Worm (Caenorhabditis elegans) whole organism, young adult: ENCODE data around the gene gcy-33.
A peak's percentile ranks its signal among the peaks of the same experiment; 100 is the strongest.

Experiments
- D2030.7 ChIP-seq: fragments of 200-800 bp; sonication (Bioruptor generic); IDR thresholded peaks from 2 replicates; pipeline ENCODE4 v1.3.6; 2022; ENCODE audit warnings: missing genetic modification reagents, missing genetic modification characterization, missing compliant biosample characterization
- F33H1.4 ChIP-seq: fragments of 200-800 bp; sonication (Bioruptor generic); IDR thresholded peaks from 2 replicates; pipeline ENCODE4 v1.3.6; 2022; ENCODE audit warnings: missing genetic modification reagents, missing genetic modification characterization, missing compliant biosample characterization
- F37B4.10 ChIP-seq: fragments of 200-800 bp; sonication (Bioruptor generic); IDR thresholded peaks from 2 replicates; pipeline ENCODE4 v1.3.6; 2022; ENCODE audit warnings: missing genetic modification characterization, missing compliant biosample characterization
- F39B2.1 ChIP-seq: fragments of 200-800 bp; sonication (Bioruptor generic); IDR thresholded peaks from 2 replicates; pipeline ENCODE4 v1.3.6; 2022; ENCODE audit warnings: missing genetic modification reagents, missing genetic modification characterization, missing compliant biosample characterization
- T26A5.8 ChIP-seq: sonication (generic microtip); optimal IDR thresholded peaks from 2 replicates; lab custom pipeline; 2016; ENCODE audit warnings: missing genetic modification characterization, missing compliant biosample characterization
- Y56A3A.18 ChIP-seq: fragments of 200-800 bp; sonication (Bioruptor generic); IDR thresholded peaks from 2 replicates; pipeline ENCODE4 v1.3.6; 2022; ENCODE audit warnings: missing genetic modification reagents, missing genetic modification characterization, missing compliant biosample characterization
- attf-3 ChIP-seq: fragments of 200-800 bp; sonication (Bioruptor generic); conservative IDR thresholded peaks from 2 replicates; pipeline ENCODE4 v1.3.6; 2022; ENCODE audit warnings: missing genetic modification reagents, missing genetic modification characterization, missing compliant biosample characterization
- attf-5 ChIP-seq: fragments of 200-800 bp; sonication (Bioruptor generic); optimal IDR thresholded peaks from 2 replicates; lab custom pipeline; 2018; ENCODE audit warnings: mild to moderate bottlenecking, missing genetic modification characterization, missing compliant biosample characterization
- attf-6 ChIP-seq: fragments of 200-800 bp; sonication (Bioruptor generic); IDR thresholded peaks from 2 replicates; pipeline ENCODE4 v1.3.6; 2022; ENCODE audit warnings: missing genetic modification reagents, missing genetic modification characterization, missing compliant biosample characterization
- bed-1 ChIP-seq: fragments of 200-800 bp; sonication (Bioruptor generic); IDR thresholded peaks from 2 replicates; pipeline ENCODE4 v1.3.6; 2022; ENCODE audit warnings: missing genetic modification reagents, missing genetic modification characterization, missing compliant biosample characterization
- bed-2 ChIP-seq: fragments of 200-800 bp; sonication (Bioruptor generic); IDR thresholded peaks from 2 replicates; pipeline ENCODE4 v1.3.6; 2022; ENCODE audit warnings: missing genetic modification reagents, missing genetic modification characterization, missing compliant biosample characterization
- cebp-1 ChIP-seq, 2 experiments: fragments of 200-800 bp in 1 of 2; sonication (Bioruptor generic) in 1 of 2; sonication (generic microtip) in 1 of 2; IDR thresholded peaks in 1 of 2; optimal IDR thresholded peaks in 1 of 2; 2 replicates each; pipeline versions ENCODE4 v1.3.6 to Lab custom; 2017 to 2022; ENCODE audit warnings: missing compliant biosample characterization in 2 of 2, missing genetic modification characterization in 2 of 2, mild to moderate bottlenecking in 1 of 2, missing genetic modification reagents in 1 of 2, moderate library complexity in 1 of 2
- ceh-100 ChIP-seq: fragments of 200-800 bp; sonication (Bioruptor generic); IDR thresholded peaks from 2 replicates; pipeline ENCODE4 v1.3.6; 2022; ENCODE audit warnings: missing genetic modification reagents, missing genetic modification characterization, missing compliant biosample characterization
- ceh-79 ChIP-seq: sonication (generic microtip); optimal IDR thresholded peaks from 2 replicates; lab custom pipeline; 2017; ENCODE audit warnings: mild to moderate bottlenecking, missing genetic modification characterization, missing compliant biosample characterization
- chd-7 ChIP-seq: sonication (generic microtip); optimal IDR thresholded peaks from 2 replicates; lab custom pipeline; 2016; ENCODE audit warnings: mild to moderate bottlenecking, missing genetic modification characterization, moderate library complexity, missing compliant biosample characterization
- die-1 ChIP-seq: sonication (generic microtip); optimal IDR thresholded peaks from 2 replicates; lab custom pipeline; 2016; ENCODE audit warnings: missing genotype, mild to moderate bottlenecking, missing genetic modification characterization, missing compliant biosample characterization
- dpff-1 ChIP-seq: sonication (generic microtip); optimal IDR thresholded peaks from 2 replicates; lab custom pipeline; 2017; ENCODE audit warnings: mild to moderate bottlenecking, missing genetic modification characterization, missing compliant biosample characterization
- dpl-1 ChIP-seq: fragments of 150-350 bp; optimal IDR thresholded peaks from 2 replicates; lab custom pipeline; 2014; ENCODE audit warnings: missing biosample characterization, missing genetic modification reagents, missing genetic modification characterization
- efl-1 ChIP-seq: fragments of 150-350 bp; optimal IDR thresholded peaks from 2 replicates; lab custom pipeline; 2014; ENCODE audit warnings: missing biosample characterization, missing genetic modification reagents, missing genetic modification characterization
- egrh-3 ChIP-seq: fragments of 200-800 bp; sonication (Bioruptor generic); IDR thresholded peaks from 2 replicates; pipeline ENCODE4 v1.3.6; 2022; ENCODE audit warnings: missing genetic modification reagents, missing genetic modification characterization, missing compliant biosample characterization
- gei-17 ChIP-seq: fragments of 200-800 bp; sonication (Bioruptor generic); optimal IDR thresholded peaks from 2 replicates; lab custom pipeline; 2018; ENCODE audit warnings: mild to moderate bottlenecking, missing genetic modification characterization, missing compliant biosample characterization
- hlh-12 ChIP-seq: sonication (generic microtip); optimal IDR thresholded peaks from 2 replicates; lab custom pipeline; 2016; ENCODE audit warnings: missing genetic modification characterization, missing compliant biosample characterization
- let-526 ChIP-seq: fragments of 200-800 bp; sonication (Bioruptor generic); IDR thresholded peaks from 2 replicates; pipeline ENCODE4 v1.3.6; 2022; ENCODE audit warnings: missing genetic modification reagents, missing genetic modification characterization, missing compliant biosample characterization
- lin-35 ChIP-seq, 3 experiments: fragments of 150-350 bp in 2 of 3; sonication (generic microtip) in 1 of 3; optimal IDR thresholded peaks; 2 replicates each; lab custom pipeline; 2014 to 2018; ENCODE audit warnings: missing biosample characterization in 3 of 3, missing genetic modification characterization in 3 of 3, missing genetic modification reagents in 3 of 3
- lin-40 ChIP-seq: sonication (generic microtip); optimal IDR thresholded peaks from 2 replicates; lab custom pipeline; 2016; ENCODE audit warnings: missing genetic modification characterization, mild to moderate bottlenecking, missing compliant biosample characterization, missing genotype, missing genetic modification reagents
- lir-1 ChIP-seq: fragments of 200-800 bp; sonication (Bioruptor generic); conservative IDR thresholded peaks from 2 replicates; pipeline ENCODE4 v1.3.6; 2022; ENCODE audit warnings: missing genetic modification reagents, missing genetic modification characterization, missing compliant biosample characterization
- lsy-27 ChIP-seq: sonication (generic microtip); optimal IDR thresholded peaks from 2 replicates; lab custom pipeline; 2017; ENCODE audit warnings: missing genetic modification characterization, mild to moderate bottlenecking, missing compliant biosample characterization, antibody characterized with exemption, missing genotype, borderline replicate concordance; ENCODE audit not compliant: insufficient read depth
- madf-10 ChIP-seq: sonication (generic microtip); optimal IDR thresholded peaks from 2 replicates; lab custom pipeline; 2016; ENCODE audit warnings: mild to moderate bottlenecking, missing genetic modification characterization, missing compliant biosample characterization
- madf-3 ChIP-seq: fragments of 200-800 bp; sonication (Bioruptor generic); IDR thresholded peaks from 2 replicates; pipeline ENCODE4 v1.3.6; 2022; ENCODE audit warnings: missing genetic modification reagents, missing genetic modification characterization, missing compliant biosample characterization
- madf-8 ChIP-seq: fragments of 200-800 bp; sonication (Bioruptor generic); conservative IDR thresholded peaks from 2 replicates; pipeline ENCODE4 v1.3.6; 2022; ENCODE audit warnings: missing genetic modification reagents, missing genetic modification characterization, missing compliant biosample characterization
- mcd-1 ChIP-seq: fragments of 200-800 bp; sonication (Bioruptor generic); IDR thresholded peaks from 2 replicates; pipeline ENCODE4 v1.3.6; 2022; ENCODE audit warnings: missing genetic modification reagents, missing genetic modification characterization, missing compliant biosample characterization
- nhr-120 ChIP-seq: fragments of 200-800 bp; sonication (Bioruptor generic); IDR thresholded peaks from 2 replicates; pipeline ENCODE4 v1.3.6; 2022; ENCODE audit warnings: missing genetic modification characterization, missing compliant biosample characterization
- nhr-80 ChIP-seq: sonication (generic microtip); optimal IDR thresholded peaks from 2 replicates; lab custom pipeline; 2016; ENCODE audit warnings: missing genetic modification characterization, missing compliant biosample characterization
- nhr-90 ChIP-seq: sonication (generic microtip); optimal IDR thresholded peaks from 2 replicates; lab custom pipeline; 2016; ENCODE audit warnings: missing genotype, mild to moderate bottlenecking, missing genetic modification characterization, missing compliant biosample characterization
- pbrm-1 ChIP-seq: fragments of 200-800 bp; sonication (Bioruptor generic); IDR thresholded peaks from 2 replicates; pipeline ENCODE4 v1.3.6; 2022; ENCODE audit warnings: missing genetic modification reagents, missing genetic modification characterization, missing compliant biosample characterization
- rcor-1 ChIP-seq: fragments of 200-800 bp; sonication (Bioruptor generic); IDR thresholded peaks from 2 replicates; pipeline ENCODE4 v1.3.6; 2022; ENCODE audit warnings: missing genetic modification reagents, missing genetic modification characterization, missing compliant biosample characterization
- snpc-1.1 ChIP-seq: sonication (generic microtip); optimal IDR thresholded peaks from 2 replicates; lab custom pipeline; 2017; ENCODE audit warnings: missing genetic modification characterization, mild to moderate bottlenecking, missing compliant biosample characterization, antibody characterized with exemption, moderate library complexity, missing genotype, missing genetic modification reagents; ENCODE audit not compliant: insufficient read depth
- snpc-1.3 ChIP-seq: sonication (generic microtip); optimal IDR thresholded peaks from 2 replicates; lab custom pipeline; 2017; ENCODE audit warnings: missing genetic modification characterization, mild to moderate bottlenecking, missing compliant biosample characterization, antibody characterized with exemption, moderate library complexity, missing genotype, missing genetic modification reagents; ENCODE audit not compliant: insufficient read depth
- snpc-3.4 ChIP-seq: sonication (generic microtip); optimal IDR thresholded peaks from 2 replicates; lab custom pipeline; 2017; ENCODE audit warnings: missing genetic modification characterization, mild to moderate bottlenecking, missing compliant biosample characterization, antibody characterized with exemption, moderate library complexity, missing genotype, missing genetic modification reagents
- snpc-4 ChIP-seq, 5 experiments: fragments of 150-350 bp in 1 of 5; sonication (generic microtip) in 4 of 5; optimal IDR thresholded peaks; 2 replicates each; lab custom pipeline; 2014 to 2018; ENCODE audit warnings: missing genetic modification characterization in 5 of 5, missing biosample characterization in 3 of 5, antibody characterized with exemption in 2 of 5, mild to moderate bottlenecking in 2 of 5, missing compliant biosample characterization in 2 of 5, missing genotype in 2 of 5, moderate library complexity in 2 of 5, missing genetic modification reagents in 1 of 5
- tbx-9 ChIP-seq: sonication (generic microtip); optimal IDR thresholded peaks from 2 replicates; lab custom pipeline; 2016; ENCODE audit warnings: borderline replicate concordance, missing genetic modification characterization, inconsistent platforms, missing compliant biosample characterization
- ztf-18 ChIP-seq: sonication (generic microtip); optimal IDR thresholded peaks from 2 replicates; lab custom pipeline; 2016; ENCODE audit warnings: missing genotype, mild to moderate bottlenecking, missing genetic modification characterization, missing compliant biosample characterization
- ztf-25 ChIP-seq: fragments of 200-800 bp; sonication (Bioruptor generic); IDR thresholded peaks from 2 replicates; pipeline ENCODE4 v1.3.6; 2022; ENCODE audit warnings: missing genetic modification reagents, missing genetic modification characterization, missing compliant biosample characterization
- ztf-28 ChIP-seq: fragments of 200-800 bp; sonication (Bioruptor generic); IDR thresholded peaks from 2 replicates; pipeline ENCODE4 v1.3.6; 2022; ENCODE audit warnings: missing genetic modification reagents, missing genetic modification characterization, missing compliant biosample characterization

Gene gcy-33

DNA sequence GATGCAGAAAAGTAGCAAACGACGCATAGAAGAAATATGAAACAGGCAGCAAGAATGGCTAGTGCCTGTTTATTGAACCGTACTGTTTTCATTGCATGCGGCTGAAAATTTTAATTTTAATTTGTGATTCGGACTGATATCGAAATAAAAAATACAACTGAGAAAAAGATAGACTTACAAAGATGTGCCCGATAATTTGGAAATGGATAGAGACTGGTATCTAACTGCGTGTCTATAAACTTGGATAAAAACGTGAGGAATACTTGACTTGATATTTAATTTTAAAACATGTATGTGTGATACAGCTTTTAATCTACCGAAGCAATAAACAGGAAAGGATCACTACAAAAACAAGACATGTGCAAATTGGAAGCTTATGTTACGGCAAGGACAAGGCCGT, 16.2 kb downstream of the gcy-33 start, which contains the start of gene mans-2:
mans-2 (minus strand) TSS at position 101 of the 400 bp plus-strand sequence.
- TF ChIP-seq pbrm-1 (GFP tag; lab: Robert Waterston, UW), result no peak
- no peak for TF ChIP-seq rcor-1 (GFP tag; lab: Robert Waterston, UW)
- TF ChIP-seq nhr-90 (tag; lab: Kevin White, UChicago), result no peak
- TF ChIP-seq snpc-1.1 (tag; lab: Kevin White, UChicago), result no peak
- no peak for TF ChIP-seq ceh-79 (tag; lab: Kevin White, UChicago)
- TF ChIP-seq madf-10 (tag; lab: Kevin White, UChicago), result no peak
- no peak for TF ChIP-seq let-526 (GFP tag; lab: Robert Waterston, UW)
- TF ChIP-seq attf-5 (GFP tag; lab: Kevin White, UChicago), result no peak
- no peak for TF ChIP-seq madf-3 (GFP tag; lab: Robert Waterston, UW)
- TF ChIP-seq die-1 (tag; lab: Kevin White, UChicago), result no peak
- TF ChIP-seq chd-7 (tag; lab: Kevin White, UChicago), result no peak
- TF ChIP-seq Y56A3A.18 (GFP tag; lab: Robert Waterston, UW), result no peak
- no peak for TF ChIP-seq dpff-1 (tag; lab: Kevin White, UChicago)
- TF ChIP-seq ztf-18 (tag; lab: Kevin White, UChicago), result no peak
- TF ChIP-seq ztf-25, result no peak
- TF ChIP-seq attf-3 (GFP tag; lab: Robert Waterston, UW), result no peak
- TF ChIP-seq snpc-3.4, result no peak
- TF ChIP-seq gei-17 (GFP tag; lab: Kevin White, UChicago), result no peak
- TF ChIP-seq hlh-12 (tag; lab: Kevin White, UChicago), result no peak

DNA sequence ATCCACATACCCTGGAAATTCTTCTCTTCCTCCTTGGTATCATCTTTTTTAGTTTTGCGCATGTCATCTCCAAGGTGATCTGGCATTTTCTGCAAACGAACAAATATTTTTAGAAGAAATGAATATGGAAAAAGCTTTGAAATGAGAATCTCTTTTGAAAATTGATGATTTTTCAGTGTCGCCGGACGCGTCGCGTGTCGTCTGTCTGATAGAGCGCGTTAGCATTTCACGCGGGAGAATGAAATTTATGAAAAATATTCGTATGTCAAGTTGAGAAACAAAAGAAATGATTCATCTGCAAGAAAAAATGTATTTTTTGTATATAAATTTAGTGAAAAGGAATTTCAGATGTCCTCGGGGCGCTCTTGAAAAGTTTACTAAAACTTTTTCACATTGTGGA, 19.3 kb downstream of the gcy-33 start, which contains the start of gene rpt-1:
rpt-1 (minus strand) TSS at position 89 of the 400 bp plus-strand sequence.
- no peak for TF ChIP-seq F39B2.1 (GFP tag; lab: Robert Waterston, UW)
- TF ChIP-seq nhr-90 (tag; lab: Kevin White, UChicago), result no peak
- TF ChIP-seq snpc-1.1 (tag; lab: Kevin White, UChicago), result peak; percentile 50
- peak; percentile 16 for TF ChIP-seq lin-40 (tag; lab: Kevin White, UChicago)
- TF ChIP-seq efl-1 (GFP tag; lab: Kevin White, UChicago), result peak; percentile 68
- TF ChIP-seq pbrm-1 (GFP tag; lab: Robert Waterston, UW), result no peak
- TF ChIP-seq F33H1.4 (GFP tag; lab: Robert Waterston, UW), result 0 out of 2 replicates have a peak, but pooled peaks have one; percentile 19
- no peak for TF ChIP-seq nhr-120 (GFP tag; lab: Robert Waterston, UW)
- TF ChIP-seq attf-6, result no peak
- TF ChIP-seq lir-1 (GFP tag; lab: Robert Waterston, UW), result no peak
- TF ChIP-seq cebp-1 (GFP tag; IDR thresholded peaks at IDR 0.05; lab: Robert Waterston, UW), result no peak
- TF ChIP-seq cebp-1 (tag; optimal IDR thresholded peaks at IDR 0.05; lab: Kevin White, UChicago), result peak; percentile 31
- TF ChIP-seq Y56A3A.18 (GFP tag; lab: Robert Waterston, UW), result no peak
- TF ChIP-seq snpc-1.3 (tag; lab: Kevin White, UChicago), result no peak
- TF ChIP-seq T26A5.8 (tag; lab: Kevin White, UChicago), result no peak
- no peak for TF ChIP-seq snpc-4 (GFP tag; optimal IDR thresholded peaks at IDR 0.05; lab: Kevin White, UChicago)
- TF ChIP-seq snpc-4 (tag; optimal IDR thresholded peaks at IDR 0.05; lab: Kevin White, UChicago), result peak; percentile 53 to 85 (median 81)
- TF ChIP-seq madf-8 (GFP tag; lab: Robert Waterston, UW), result 0 out of 2 replicates have a peak, but pooled peaks have one; percentile 10
- TF ChIP-seq lin-35 (GFP tag; optimal IDR thresholded peaks at IDR 0.05; lab: Kevin White, UChicago), result peak in 1 of 3 experiments; percentile 62
- TF ChIP-seq dpl-1 (GFP tag; lab: Kevin White, UChicago), result peak; percentile 67
- no peak for TF ChIP-seq egrh-3 (GFP tag; lab: Robert Waterston, UW)
- no peak for TF ChIP-seq F37B4.10 (GFP tag; lab: Robert Waterston, UW)
- TF ChIP-seq let-526 (GFP tag; lab: Robert Waterston, UW), result no peak
- TF ChIP-seq bed-2 (GFP tag; lab: Robert Waterston, UW), result no peak
- peak; percentile 81 for TF ChIP-seq mcd-1 (GFP tag; lab: Robert Waterston, UW)
- TF ChIP-seq ztf-28 (GFP tag; lab: Robert Waterston, UW), result no peak
- peak; percentile 9 for TF ChIP-seq nhr-80
- peak; percentile 68 for TF ChIP-seq ceh-100 (GFP tag; lab: Robert Waterston, UW)
- no peak for TF ChIP-seq lsy-27 (tag; lab: Kevin White, UChicago)
- no peak for TF ChIP-seq attf-3 (GFP tag; lab: Robert Waterston, UW)
- no peak for TF ChIP-seq tbx-9 (tag; lab: Kevin White, UChicago)
- no peak for TF ChIP-seq bed-1 (GFP tag; lab: Robert Waterston, UW)
- no peak for TF ChIP-seq ceh-79 (tag; lab: Kevin White, UChicago)
- 0 out of 2 replicates have a peak, but pooled peaks have one; percentile 10 for TF ChIP-seq D2030.7 (GFP tag; lab: Robert Waterston, UW)
